Worm (Caenorhabditis elegans): ENCODE results near the gene str-115.

ce11 chrV:11279564-11279963 lies 10.7 kb downstream of the str-115 start:
- TF ChIP-seq elt-2 (tag; optimal IDR thresholded peaks at IDR 0.05) (no peak), C08G9.2 (tag; optimal IDR thresholded peaks at IDR 0.05) (no peak), ceh-24 (tag; optimal IDR thresholded peaks at IDR 0.05) (no peak), pha-2 (tag; optimal IDR thresholded peaks at IDR 0.05) (no peak), eyg-1 (tag; optimal IDR thresholded peaks at IDR 0.05) (no peak), pha-4 (tag; optimal IDR thresholded peaks at IDR 0.05) (no peak), syd-9 (tag; optimal IDR thresholded peaks at IDR 0.05) (no peak), ama-1 (optimal IDR thresholded peaks at IDR 0.05) (no peak)
